Fruit fly (Drosophila melanogaster) whole organism, embryonic: ENCODE results near the gene Ir25a.

Experiments
- CG1024 ChIP-seq: fragments of 200-800 bp; sonication (Bioruptor generic); IDR thresholded peaks from 2 replicates; pipeline ENCODE4 v1.3.6; 2022; ENCODE audit warnings: missing biosample characterization, missing genetic modification characterization
- CG10274 ChIP-seq: fragments of 200-800 bp; sonication (Bioruptor generic); optimal IDR thresholded peaks from 3 replicates; lab custom pipeline; 2017; ENCODE audit warnings: missing biosample characterization, mild to moderate bottlenecking, missing genetic modification characterization
- CG11560 ChIP-seq: fragments of 200-800 bp; sonication (Bioruptor generic); IDR thresholded peaks from 3 replicates; pipeline ENCODE4 v1.3.6; 2022; ENCODE audit warnings: missing biosample characterization, missing genetic modification characterization
- CG14014 ChIP-seq: fragments of 200-800 bp; sonication (Bioruptor generic); IDR thresholded peaks from 2 replicates; pipeline ENCODE4 v1.3.6; 2022; ENCODE audit warnings: missing biosample characterization, missing genetic modification characterization
- CG1792 ChIP-seq: fragments of 200-800 bp; sonication (Bioruptor generic); optimal IDR thresholded peaks from 2 replicates; lab custom pipeline; 2016; ENCODE audit warnings: missing biosample characterization, missing genetic modification characterization
- CG18599 ChIP-seq: fragments of 200-800 bp; sonication (Bioruptor generic); optimal IDR thresholded peaks from 3 replicates; lab custom pipeline; 2017; ENCODE audit warnings: missing biosample characterization, missing genetic modification characterization, mild to moderate bottlenecking, moderate library complexity, missing genetic modification reagents
- CG2202 ChIP-seq: fragments of 200-800 bp; sonication (Bioruptor generic); optimal IDR thresholded peaks from 2 replicates; lab custom pipeline; 2018; ENCODE audit warnings: missing biosample characterization, mild to moderate bottlenecking, missing genetic modification characterization
- CG2712 ChIP-seq: fragments of 200-800 bp; optimal IDR thresholded peaks from 3 replicates; lab custom pipeline; 2019; ENCODE audit warnings: missing biosample characterization, mild to moderate bottlenecking, missing genetic modification characterization, moderate library complexity
- CG2889 ChIP-seq: fragments of 200-800 bp; sonication (Bioruptor generic); IDR thresholded peaks from 3 replicates; pipeline ENCODE4 v1.3.6; 2022; ENCODE audit warnings: missing biosample characterization, missing genetic modification characterization
- CG30431 ChIP-seq: fragments of 200-800 bp; sonication (Bioruptor generic); optimal IDR thresholded peaks from 2 replicates; lab custom pipeline; 2017; ENCODE audit warnings: missing biosample characterization, missing genetic modification characterization
- CG3065 ChIP-seq: fragments of 200-800 bp; sonication (Bioruptor generic); optimal IDR thresholded peaks from 2 replicates; lab custom pipeline; 2016; ENCODE audit warnings: missing biosample characterization, missing genetic modification characterization
- CG6175 ChIP-seq: fragments of 200-800 bp; sonication (Bioruptor generic); IDR thresholded peaks from 3 replicates; pipeline ENCODE4 v1.3.6; 2022; ENCODE audit warnings: missing biosample characterization, missing genetic modification characterization
- CG6654 ChIP-seq: fragments of 200-800 bp; sonication (Bioruptor generic); optimal IDR thresholded peaks from 2 replicates; lab custom pipeline; 2017; ENCODE audit warnings: missing biosample characterization, mild to moderate bottlenecking, missing genetic modification characterization
- CG6791 ChIP-seq: fragments of 200-800 bp; sonication (Bioruptor generic); IDR thresholded peaks from 3 replicates; pipeline ENCODE4 v1.3.6; 2022; ENCODE audit warnings: missing biosample characterization, missing genetic modification characterization; ENCODE audit not compliant: partially characterized antibody
- CG9437 ChIP-seq: fragments of 200-800 bp; sonication (Bioruptor generic); optimal IDR thresholded peaks from 2 replicates; lab custom pipeline; 2018; ENCODE audit warnings: missing biosample characterization, mild to moderate bottlenecking, missing genetic modification characterization
- CoRest ChIP-seq: fragments of 200-800 bp; sonication (Bioruptor generic); optimal IDR thresholded peaks from 3 replicates; lab custom pipeline; 2018; ENCODE audit warnings: missing biosample characterization, mild to moderate bottlenecking, missing genetic modification characterization, moderate library complexity
- D19B ChIP-seq: fragments of 200-800 bp; sonication (Bioruptor generic); optimal IDR thresholded peaks from 2 replicates; lab custom pipeline; 2017; ENCODE audit warnings: missing biosample characterization, mild to moderate bottlenecking, missing genetic modification characterization
- Deaf1 ChIP-seq: fragments of 200-800 bp; optimal IDR thresholded peaks from 3 replicates; lab custom pipeline; 2019; ENCODE audit warnings: missing biosample characterization, mild to moderate bottlenecking, missing genetic modification characterization, moderate library complexity
- Doc2 ChIP-seq: fragments of 200-800 bp; sonication (Bioruptor generic); IDR thresholded peaks from 2 replicates; pipeline ENCODE4 v1.3.6; 2022; ENCODE audit warnings: missing biosample characterization, missing genetic modification characterization
- E2f1 ChIP-seq: fragments of 200-800 bp; sonication (Bioruptor generic); IDR thresholded peaks from 2 replicates; pipeline ENCODE4 v1.3.6; 2022; ENCODE audit warnings: missing biosample characterization, missing genetic modification characterization
- H2.0 ChIP-seq: fragments of 200-800 bp; sonication (Bioruptor generic); IDR thresholded peaks from 2 replicates; pipeline ENCODE4 v1.3.6; 2022; ENCODE audit warnings: missing biosample characterization, missing genetic modification characterization
- Med ChIP-seq: fragments of 200-800 bp; sonication (Bioruptor generic); peaks from one replicate; lab custom pipeline; 2016; ENCODE audit warnings: missing biosample characterization, missing genetic modification characterization, mild to moderate bottlenecking, inconsistent platforms, moderate library complexity
- Mes4 ChIP-seq: fragments of 200-800 bp; sonication (Bioruptor generic); optimal IDR thresholded peaks from 2 replicates; lab custom pipeline; 2016; ENCODE audit warnings: missing biosample characterization, missing genetic modification characterization
- NC2α ChIP-seq: fragments of 200-800 bp; sonication (Bioruptor generic); optimal IDR thresholded peaks from 2 replicates; lab custom pipeline; 2016; ENCODE audit warnings: missing biosample characterization, missing genetic modification characterization
- Nf-YB ChIP-seq: fragments of 200-800 bp; sonication (Bioruptor generic); optimal IDR thresholded peaks from 3 replicates; lab custom pipeline; 2019; ENCODE audit warnings: missing biosample characterization, mild to moderate bottlenecking, missing genetic modification characterization, moderate library complexity
- Stat92E ChIP-seq, 3 experiments: fragments of >200 bp in 2 of 3; fragments of 200-800 bp in 1 of 3; sonication (Bioruptor generic) in 1 of 3; optimal IDR thresholded peaks; 2 replicates each; lab custom pipeline; 2017 to 2019; ENCODE audit warnings: missing biosample characterization in 3 of 3, missing genetic modification characterization in 3 of 3, mild to moderate bottlenecking in 1 of 3, moderate library complexity in 1 of 3
- Vsx1 ChIP-seq: fragments of 200-800 bp; sonication (Bioruptor generic); optimal IDR thresholded peaks from 2 replicates; lab custom pipeline; 2017; ENCODE audit warnings: missing biosample characterization, mild to moderate bottlenecking, missing genetic modification characterization, missing genetic modification reagents
- ci ChIP-seq: fragments of 200-800 bp; sonication (Bioruptor generic); IDR thresholded peaks from 3 replicates; pipeline ENCODE4 v1.3.6; 2022; ENCODE audit warnings: missing biosample characterization, missing genetic modification characterization
- croc ChIP-seq: fragments of 200-800 bp; sonication (Bioruptor generic); conservative IDR thresholded peaks from 3 replicates; pipeline ENCODE4 v1.3.6; 2022; ENCODE audit warnings: missing biosample characterization, missing genetic modification characterization
- da ChIP-seq: fragments of 200-800 bp; sonication (Bioruptor generic); optimal IDR thresholded peaks from 2 replicates; lab custom pipeline; 2016; ENCODE audit warnings: missing biosample characterization, missing genetic modification characterization
- dan ChIP-seq: fragments of 200-800 bp; sonication (Bioruptor generic); IDR thresholded peaks from 2 replicates; pipeline ENCODE4 v1.3.6; 2022; ENCODE audit warnings: missing biosample characterization, missing genetic modification characterization
- dm ChIP-seq: fragments of 200-800 bp; sonication (Bioruptor generic); optimal IDR thresholded peaks from 3 replicates; lab custom pipeline; 2016; ENCODE audit warnings: missing biosample characterization, missing genetic modification characterization
- dysf ChIP-seq: fragments of 200-800 bp; sonication (Bioruptor generic); IDR thresholded peaks from 3 replicates; pipeline ENCODE4 v1.3.6; 2022; ENCODE audit warnings: missing biosample characterization, missing genetic modification characterization
- eyg ChIP-seq: fragments of 200-800 bp; sonication (Bioruptor generic); optimal IDR thresholded peaks from 3 replicates; lab custom pipeline; 2016; ENCODE audit warnings: missing biosample characterization, missing genetic modification characterization
- fd102C ChIP-seq: fragments of 200-800 bp; sonication (Bioruptor generic); optimal IDR thresholded peaks from 2 replicates; lab custom pipeline; 2018; ENCODE audit warnings: missing biosample characterization, mild to moderate bottlenecking, missing genetic modification characterization, moderate library complexity
- gcm2 ChIP-seq: fragments of 200-800 bp; sonication (Bioruptor generic); optimal IDR thresholded peaks from 2 replicates; lab custom pipeline; 2016; ENCODE audit warnings: missing biosample characterization, missing genetic modification characterization
- ham ChIP-seq: fragments of 200-800 bp; sonication (Bioruptor generic); IDR thresholded peaks from 2 replicates; pipeline ENCODE4 v1.3.6; 2022; ENCODE audit warnings: missing biosample characterization, missing genetic modification characterization
- kni ChIP-seq: fragments of 200-800 bp; sonication (Bioruptor generic); optimal IDR thresholded peaks from 3 replicates; lab custom pipeline; 2017; ENCODE audit warnings: mild to moderate bottlenecking, missing biosample characterization, missing genetic modification reagents, missing genetic modification characterization
- maf-S ChIP-seq: fragments of 200-800 bp; sonication (Bioruptor generic); optimal IDR thresholded peaks from 2 replicates; lab custom pipeline; 2016; ENCODE audit warnings: missing biosample characterization, missing genetic modification characterization
- nerfin-1 ChIP-seq: fragments of 200-800 bp; sonication (Bioruptor generic); optimal IDR thresholded peaks from 3 replicates; lab custom pipeline; 2019; ENCODE audit warnings: missing biosample characterization, mild to moderate bottlenecking, missing genetic modification characterization, moderate library complexity
- pum ChIP-seq: fragments of 200-800 bp; sonication (Bioruptor generic); optimal IDR thresholded peaks from 2 replicates; lab custom pipeline; 2016; ENCODE audit warnings: missing biosample characterization, missing genetic modification characterization
- sc ChIP-seq, 3 experiments: fragments of >200 bp in 2 of 3; fragments of 200-800 bp in 1 of 3; sonication (Bioruptor generic) in 1 of 3; optimal IDR thresholded peaks; 2 replicates in 2 of 3; 3 replicates in 1 of 3; lab custom pipeline; 2017; ENCODE audit warnings: mild to moderate bottlenecking in 1 of 3, missing biosample characterization in 1 of 3, missing genetic modification characterization in 1 of 3, missing genetic modification reagents in 1 of 3
- sens ChIP-seq: fragments of 200-800 bp; sonication (Bioruptor generic); peaks from one replicate; lab custom pipeline; 2016; ENCODE audit warnings: missing biosample characterization, missing genetic modification characterization
- sim ChIP-seq: fragments of 200-800 bp; sonication (Bioruptor generic); IDR thresholded peaks from 2 replicates; pipeline ENCODE4 v1.3.6; 2022; ENCODE audit warnings: missing biosample characterization, missing genetic modification characterization
- slp2 ChIP-seq: fragments of 200-800 bp; sonication (Bioruptor generic); optimal IDR thresholded peaks from 2 replicates; lab custom pipeline; 2016; ENCODE audit warnings: missing biosample characterization, missing genetic modification characterization
- sna ChIP-seq: fragments of 200-800 bp; sonication (Bioruptor generic); IDR thresholded peaks from 2 replicates; pipeline ENCODE4 v1.3.6; 2022; ENCODE audit warnings: missing biosample characterization, missing genetic modification characterization; ENCODE audit not compliant: partially characterized antibody
- ssp ChIP-seq: fragments of 200-800 bp; sonication (Bioruptor generic); IDR thresholded peaks from 2 replicates; pipeline ENCODE4 v1.3.6; 2022; ENCODE audit warnings: missing biosample characterization, missing genetic modification characterization
- stwl ChIP-seq: fragments of 200-800 bp; sonication (Bioruptor generic); optimal IDR thresholded peaks from 3 replicates; lab custom pipeline; 2018; ENCODE audit warnings: missing biosample characterization, mild to moderate bottlenecking, missing genetic modification characterization, moderate library complexity
- tna ChIP-seq: fragments of 200-800 bp; sonication (Bioruptor generic); IDR thresholded peaks from 2 replicates; pipeline ENCODE4 v1.3.6; 2022; ENCODE audit warnings: missing biosample characterization, missing genetic modification characterization; ENCODE audit not compliant: partially characterized antibody
- twi ChIP-seq: fragments of 200-800 bp; optimal IDR thresholded peaks from 2 replicates; lab custom pipeline; 2019; ENCODE audit warnings: missing biosample characterization, mild to moderate bottlenecking, missing genetic modification characterization, moderate library complexity

Gene Ir25a

DNA sequence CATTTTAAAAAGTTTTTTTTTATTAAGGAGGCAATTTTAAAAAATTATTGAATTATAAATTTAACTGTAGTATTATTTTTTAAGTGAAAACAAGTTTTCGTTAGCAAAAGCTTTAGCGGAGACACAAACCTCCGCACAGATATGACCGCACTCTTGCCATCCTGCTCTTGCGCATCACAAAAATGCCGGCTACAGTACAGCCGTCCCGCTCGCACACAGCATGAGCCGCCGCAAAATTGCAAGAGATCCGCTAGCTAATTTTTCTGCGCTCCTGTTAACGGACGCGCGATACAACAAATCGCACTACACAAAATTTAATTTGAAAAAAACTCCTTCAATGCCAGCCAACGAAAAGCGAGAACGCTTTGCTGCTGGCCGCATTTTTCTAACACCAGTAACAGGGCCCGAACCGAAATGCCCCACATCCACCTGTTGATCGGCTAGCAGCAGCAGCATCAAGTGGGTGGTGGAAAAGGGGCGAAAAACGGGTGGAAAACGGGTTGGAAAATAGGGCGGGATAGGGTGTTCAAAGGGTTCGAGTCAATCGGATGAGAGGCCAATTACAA lies 25.0 kb downstream of the Ir25a start (continued):
- TF ChIP-seq gcm2: no peak
- no peak for TF ChIP-seq CG6654 (GFP tag; lab: Kevin White, UChicago)
- peak; percentile 50; the same call in 1 of the 2 replicates for TF ChIP-seq CG14014 (GFP tag; lab: Robert Waterston, UW)
- TF ChIP-seq ssp: no peak
- TF ChIP-seq sna: 0 out of 2 replicates have a peak, but pooled peaks have one; percentile 53
- peak; percentile 63 for TF ChIP-seq dm (GFP tag; lab: Kevin White, UChicago)
- TF ChIP-seq fd102C (GFP tag; lab: Kevin White, UChicago): no peak
- TF ChIP-seq croc: no peak
- TF ChIP-seq Mes4 (GFP tag; lab: Kevin White, UChicago): no peak
- no peak for TF ChIP-seq NC2α (GFP tag; lab: Kevin White, UChicago)
- peak; percentile 68 for TF ChIP-seq CG6791 (GFP tag; lab: Robert Waterston, UW)
- peak in 1 of 3 experiments; percentile 91 for TF ChIP-seq Stat92E (GFP tag; optimal IDR thresholded peaks at IDR 0.05; lab: Kevin White, UChicago)
- TF ChIP-seq stwl (tag; lab: Kevin White, UChicago): peak; percentile 74
- peak; percentile 62 for TF ChIP-seq sens (GFP tag; lab: Kevin White, UChicago)
- no peak for TF ChIP-seq CG10274 (GFP tag; lab: Kevin White, UChicago)
- peak; percentile 23; the same call in 1 of the 2 replicates for TF ChIP-seq H2.0 (GFP tag; lab: Robert Waterston, UW)
- TF ChIP-seq nerfin-1 (tag; lab: Kevin White, UChicago): peak; percentile 55
- TF ChIP-seq kni (GFP tag; lab: Kevin White, UChicago): peak; percentile 95
- peak; percentile 10 for TF ChIP-seq CG2202 (tag; lab: Kevin White, UChicago)
- no peak for TF ChIP-seq maf-S (GFP tag; lab: Kevin White, UChicago)
- TF ChIP-seq CG30431 (GFP tag; lab: Kevin White, UChicago): no peak
- peak; percentile 95 for TF ChIP-seq Nf-YB (GFP tag; lab: Kevin White, UChicago)
- TF ChIP-seq CG9437 (GFP tag; lab: Kevin White, UChicago): no peak
- TF ChIP-seq twi: peak; percentile 24
- no peak for TF ChIP-seq CG11560 (tag; lab: Robert Waterston, UW)
- no peak for TF ChIP-seq CG1792 (GFP tag; lab: Kevin White, UChicago)
- no peak for TF ChIP-seq dan (GFP tag; lab: Robert Waterston, UW)
- TF ChIP-seq da (GFP tag; lab: Kevin White, UChicago): no peak
- TF ChIP-seq sim (GFP tag; lab: Robert Waterston, UW): no peak
- TF ChIP-seq E2f1: peak; percentile 57; the same call in 1 of the 2 replicates
- no peak for TF ChIP-seq pum (GFP tag; lab: Kevin White, UChicago)
- TF ChIP-seq CG6175: no peak
- no peak for TF ChIP-seq eyg (GFP tag; lab: Kevin White, UChicago)
- peak; percentile 54; the same call in 1 of the 3 replicates for TF ChIP-seq ci (GFP tag; lab: Robert Waterston, UW)
- peak; percentile 68; the same call in 1 of the 2 replicates for TF ChIP-seq tna (GFP tag; lab: Robert Waterston, UW)
- peak; percentile 90 for TF ChIP-seq Med (GFP tag; lab: Kevin White, UChicago)
- no peak for TF ChIP-seq D19B
- TF ChIP-seq CG18599 (GFP tag; lab: Kevin White, UChicago): peak; percentile 36
- peak; percentile 54 for TF ChIP-seq Deaf1
- TF ChIP-seq ham (GFP tag; lab: Robert Waterston, UW): no peak
- TF ChIP-seq Vsx1 (GFP tag; lab: Kevin White, UChicago): no peak
- TF ChIP-seq CG3065: no peak
- peak; percentile 49; the same call in 1 of the 3 replicates for TF ChIP-seq dysf (GFP tag; lab: Robert Waterston, UW)
- peak; percentile 52 for TF ChIP-seq CG2712 (tag; lab: Kevin White, UChicago)
- TF ChIP-seq sc (optimal IDR thresholded peaks at IDR 0.05; lab: Kevin White, UChicago): no peak
- TF ChIP-seq sc (GFP tag; optimal IDR thresholded peaks at IDR 0.05; lab: Kevin White, UChicago): no peak
- no peak; the same call in 1 of the 2 replicates for TF ChIP-seq CG1024 (GFP tag; lab: Robert Waterston, UW)
- no peak for TF ChIP-seq slp2 (GFP tag; lab: Kevin White, UChicago)
- peak; percentile 68 for TF ChIP-seq CoRest (tag; lab: Kevin White, UChicago)
- no peak for TF ChIP-seq Doc2 (GFP tag; lab: Robert Waterston, UW)
- no peak for TF ChIP-seq CG2889 (GFP tag; lab: Robert Waterston, UW)
